Fruit fly (Drosophila melanogaster) whole organism, embryonic: Measurements from ENCODE around the gene CG45066.

ENCODE experiments used
- Atf6 ChIP-seq: fragments of 200-800 bp; sonication (Bioruptor generic); IDR thresholded peaks from 2 replicates; pipeline ENCODE4 v1.3.6; 2022; ENCODE audit warnings: missing biosample characterization, missing genetic modification characterization
- Awh ChIP-seq: fragments of 200-800 bp; sonication (Bioruptor generic); IDR thresholded peaks from 2 replicates; pipeline ENCODE4, ENCODE4 v1.3.6; 2022; ENCODE audit warnings: missing biosample characterization, missing genetic modification characterization
- Blimp-1 ChIP-seq: fragments of 200-800 bp; sonication (Bioruptor generic); optimal IDR thresholded peaks from 3 replicates; lab custom pipeline; 2018; ENCODE audit warnings: missing biosample characterization, missing genetic modification characterization, mild to moderate bottlenecking, moderate library complexity, missing genetic modification reagents
- CG10147 ChIP-seq: fragments of 200-800 bp; sonication (Bioruptor generic); optimal IDR thresholded peaks from 2 replicates; lab custom pipeline; 2019; ENCODE audit warnings: missing biosample characterization, mild to moderate bottlenecking, missing genetic modification characterization, moderate library complexity
- CG11085 ChIP-seq: fragments of 200-800 bp; sonication (Bioruptor generic); IDR thresholded peaks from 2 replicates; pipeline ENCODE4 v1.3.6; 2022; ENCODE audit warnings: missing biosample characterization, missing genetic modification characterization
- CG11247 ChIP-seq: fragments of 200-800 bp; sonication (Bioruptor generic); IDR thresholded peaks from 2 replicates; pipeline ENCODE4 v1.3.6; 2022; ENCODE audit warnings: missing biosample characterization, missing genetic modification characterization
- CG11456 ChIP-seq: fragments of 200-800 bp; sonication (Bioruptor generic); IDR thresholded peaks from 3 replicates; pipeline ENCODE4 v1.3.6; 2022; ENCODE audit warnings: missing biosample characterization, missing genetic modification characterization
- CG11504 ChIP-seq: fragments of 200-800 bp; sonication (Bioruptor generic); optimal IDR thresholded peaks from 3 replicates; lab custom pipeline; 2019; ENCODE audit warnings: missing biosample characterization, mild to moderate bottlenecking, missing genetic modification characterization, moderate library complexity
- CG11695 ChIP-seq: fragments of 200-800 bp; sonication (Bioruptor generic); IDR thresholded peaks from 3 replicates; pipeline ENCODE4 v1.3.6; 2022; ENCODE audit warnings: missing biosample characterization, missing genetic modification characterization
- CG12391 ChIP-seq: fragments of 200-800 bp; sonication (Bioruptor generic); optimal IDR thresholded peaks from 3 replicates; lab custom pipeline; 2018; ENCODE audit warnings: missing biosample characterization, mild to moderate bottlenecking, missing genetic modification characterization, moderate library complexity
- CG13894 ChIP-seq: fragments of 200-800 bp; sonication (Bioruptor generic); optimal IDR thresholded peaks from 3 replicates; lab custom pipeline; 2018; ENCODE audit warnings: missing biosample characterization, mild to moderate bottlenecking, missing genetic modification characterization, moderate library complexity
- CG14441 ChIP-seq: fragments of 200-800 bp; sonication (Bioruptor generic); IDR thresholded peaks from 2 replicates; pipeline ENCODE4 v1.3.6; 2022; ENCODE audit warnings: missing biosample characterization, missing genetic modification characterization
- CG1603 ChIP-seq: fragments of 200-800 bp; sonication (Bioruptor generic); optimal IDR thresholded peaks from 2 replicates; lab custom pipeline; 2019; ENCODE audit warnings: missing biosample characterization, mild to moderate bottlenecking, missing genetic modification characterization, moderate library complexity
- CG17829 ChIP-seq: fragments of 200-800 bp; optimal IDR thresholded peaks from 2 replicates; lab custom pipeline; 2019; ENCODE audit warnings: missing biosample characterization, mild to moderate bottlenecking, missing genetic modification characterization, moderate library complexity
- CG18011 ChIP-seq: fragments of 200-800 bp; sonication (Bioruptor generic); optimal IDR thresholded peaks from 2 replicates; lab custom pipeline; 2017; ENCODE audit warnings: missing biosample characterization, missing genetic modification characterization, mild to moderate bottlenecking, moderate library complexity, missing genotype
- CG1832 ChIP-seq: fragments of 200-800 bp; sonication (Bioruptor generic); optimal IDR thresholded peaks from 2 replicates; lab custom pipeline; 2017; ENCODE audit warnings: missing biosample characterization, mild to moderate bottlenecking, missing genetic modification characterization, inconsistent platforms
- CG31365 ChIP-seq: fragments of 200-800 bp; sonication (Bioruptor generic); optimal IDR thresholded peaks from 2 replicates; lab custom pipeline; 2018; ENCODE audit warnings: missing biosample characterization, mild to moderate bottlenecking, missing genetic modification characterization
- CG32532 ChIP-seq: fragments of 200-800 bp; sonication (Bioruptor generic); IDR thresholded peaks from 2 replicates; pipeline ENCODE4 v1.3.6; 2022; ENCODE audit warnings: missing biosample characterization, missing genetic modification characterization
- CG4360 ChIP-seq: fragments of 200-800 bp; sonication (Bioruptor generic); IDR thresholded peaks from 2 replicates; pipeline ENCODE4 v1.3.6; 2022; ENCODE audit warnings: missing biosample characterization, missing genetic modification characterization
- CG4617 ChIP-seq: fragments of 200-800 bp; sonication (Bioruptor generic); optimal IDR thresholded peaks from 3 replicates; lab custom pipeline; 2016; ENCODE audit warnings: missing biosample characterization, missing genetic modification characterization, borderline replicate concordance
- CG6765 ChIP-seq: fragments of 200-800 bp; sonication (Bioruptor generic); optimal IDR thresholded peaks from 3 replicates; lab custom pipeline; 2017; ENCODE audit warnings: missing biosample characterization, mild to moderate bottlenecking, missing genetic modification characterization
- CG6813 ChIP-seq: fragments of 200-800 bp; sonication (Bioruptor generic); optimal IDR thresholded peaks from 2 replicates; lab custom pipeline; 2017; ENCODE audit warnings: missing biosample characterization, missing genetic modification characterization, mild to moderate bottlenecking, moderate library complexity, missing genetic modification reagents
- CG8359 ChIP-seq: fragments of 200-800 bp; sonication (Bioruptor generic); optimal IDR thresholded peaks from 2 replicates; lab custom pipeline; 2017; ENCODE audit warnings: missing biosample characterization, mild to moderate bottlenecking, missing genetic modification characterization, borderline replicate concordance
- CG9797 ChIP-seq: fragments of 200-800 bp; sonication (Bioruptor generic); optimal IDR thresholded peaks from 3 replicates; lab custom pipeline; 2018; ENCODE audit warnings: missing biosample characterization, mild to moderate bottlenecking, missing genetic modification characterization
- CG9876 ChIP-seq: fragments of 200-800 bp; sonication (Bioruptor generic); optimal IDR thresholded peaks from 2 replicates; lab custom pipeline; 2016; ENCODE audit warnings: missing biosample characterization, missing genetic modification characterization
- Dad ChIP-seq: fragments of 200-800 bp; sonication (Bioruptor generic); optimal IDR thresholded peaks from 3 replicates; lab custom pipeline; 2016; ENCODE audit warnings: missing biosample characterization, missing genetic modification characterization
- Fer3 ChIP-seq: fragments of 200-800 bp; sonication (Bioruptor generic); optimal IDR thresholded peaks from 2 replicates; lab custom pipeline; 2018; ENCODE audit warnings: missing biosample characterization, mild to moderate bottlenecking, missing genetic modification characterization, moderate library complexity
- Hey ChIP-seq: fragments of 200-800 bp; sonication (Bioruptor generic); optimal IDR thresholded peaks from 3 replicates; lab custom pipeline; 2018; ENCODE audit warnings: missing biosample characterization, mild to moderate bottlenecking, missing genetic modification characterization
- Hr39 ChIP-seq: fragments of >200 bp; optimal IDR thresholded peaks from 2 replicates; lab custom pipeline; 2017
- Hr78 ChIP-seq, 2 experiments: fragments of 200-800 bp in 1 of 2; fragments of >200 bp in 1 of 2; sonication (Bioruptor generic) in 1 of 2; optimal IDR thresholded peaks; 2 replicates each; lab custom pipeline; 2017 to 2019; ENCODE audit warnings: missing biosample characterization in 2 of 2, missing genetic modification characterization in 2 of 2, mild to moderate bottlenecking in 1 of 2, moderate library complexity in 1 of 2
- Nf-YC ChIP-seq: fragments of 200-800 bp; optimal IDR thresholded peaks from 3 replicates; lab custom pipeline; 2019; ENCODE audit warnings: missing biosample characterization, mild to moderate bottlenecking, missing genetic modification characterization, moderate library complexity
- Trl ChIP-seq, 3 experiments: fragments of >200 bp in 2 of 3; fragments of 200-800 bp in 1 of 3; sonication (Bioruptor generic) in 1 of 3; optimal IDR thresholded peaks; 2 replicates in 1 of 3; 3 replicates in 2 of 3; lab custom pipeline; 2016 to 2017; ENCODE audit warnings: missing biosample characterization in 1 of 3, missing genetic modification characterization in 1 of 3
- Usf ChIP-seq: fragments of 200-800 bp; sonication (Bioruptor generic); optimal IDR thresholded peaks from 2 replicates; lab custom pipeline; 2017; ENCODE audit warnings: missing genotype, missing biosample characterization, missing genetic modification characterization
- YL-1 ChIP-seq: fragments of 200-800 bp; sonication (Bioruptor generic); optimal IDR thresholded peaks from 3 replicates; lab custom pipeline; 2017; ENCODE audit warnings: missing biosample characterization, mild to moderate bottlenecking, missing genetic modification characterization
- aop ChIP-seq: fragments of 200-800 bp; sonication (Bioruptor generic); IDR thresholded peaks from 2 replicates; pipeline ENCODE4 v1.3.6; 2022; ENCODE audit warnings: missing biosample characterization, missing genetic modification characterization
- ash1 ChIP-seq: fragments of 200-800 bp; sonication (Bioruptor generic); optimal IDR thresholded peaks from 2 replicates; lab custom pipeline; 2018; ENCODE audit warnings: missing biosample characterization, mild to moderate bottlenecking, missing genetic modification characterization
- btn ChIP-seq: fragments of 200-800 bp; sonication (Bioruptor generic); optimal IDR thresholded peaks from 2 replicates; lab custom pipeline; 2016; ENCODE audit warnings: missing biosample characterization, missing genetic modification characterization
- dysf ChIP-seq: fragments of 200-800 bp; sonication (Bioruptor generic); IDR thresholded peaks from 3 replicates; pipeline ENCODE4 v1.3.6; 2022; ENCODE audit warnings: missing biosample characterization, missing genetic modification characterization
- gce ChIP-seq: fragments of 200-800 bp; sonication (Bioruptor generic); IDR thresholded peaks from 3 replicates; pipeline ENCODE4 v1.3.6; 2022; ENCODE audit warnings: missing biosample characterization, missing genetic modification characterization
- grau ChIP-seq: fragments of 200-800 bp; optimal IDR thresholded peaks from 3 replicates; lab custom pipeline; 2019; ENCODE audit warnings: missing biosample characterization, mild to moderate bottlenecking, missing genetic modification characterization, moderate library complexity
- her ChIP-seq: fragments of 200-800 bp; sonication (Bioruptor generic); optimal IDR thresholded peaks from 2 replicates; lab custom pipeline; 2016; ENCODE audit warnings: missing biosample characterization, missing genetic modification characterization
- knrl ChIP-seq: fragments of 200-800 bp; sonication (Bioruptor generic); IDR thresholded peaks from 3 replicates; pipeline ENCODE4 v1.3.6; 2022; ENCODE audit warnings: missing biosample characterization, missing genetic modification characterization; ENCODE audit not compliant: partially characterized antibody
- lbe ChIP-seq: fragments of 200-800 bp; sonication (Bioruptor generic); optimal IDR thresholded peaks from 2 replicates; lab custom pipeline; 2016; ENCODE audit warnings: missing biosample characterization, mild to moderate bottlenecking, missing genetic modification characterization
- otp ChIP-seq: fragments of 200-800 bp; sonication (Bioruptor generic); IDR thresholded peaks from 3 replicates; pipeline ENCODE4, ENCODE4 v1.3.6; 2022; ENCODE audit warnings: missing biosample characterization, missing genetic modification characterization
- pros ChIP-seq: fragments of 200-800 bp; sonication (Bioruptor generic); optimal IDR thresholded peaks from 3 replicates; lab custom pipeline; 2019; ENCODE audit warnings: missing biosample characterization, mild to moderate bottlenecking, missing genetic modification characterization, moderate library complexity
- sob ChIP-seq: fragments of 200-800 bp; sonication (Bioruptor generic); IDR thresholded peaks from 2 replicates; pipeline ENCODE4 v1.3.6; 2022; ENCODE audit warnings: missing biosample characterization, missing genetic modification characterization
- sr ChIP-seq: fragments of 200-800 bp; sonication (Bioruptor generic); IDR thresholded peaks from 3 replicates; pipeline ENCODE4 v1.3.6; 2022; ENCODE audit warnings: missing biosample characterization, missing genetic modification characterization

CG45066 gene

dm6 chr3L:3070274-3071204, 40.5 kb downstream of the CG45066 start, which contains the start of the genes CG32486 and PAN3 (continued):
- TF ChIP-seq CG6813 (GFP tag; lab: Kevin White, UChicago) (peak; percentile 62), CG4360 (GFP tag; lab: Robert Waterston, UW) (peak; percentile 47; the same call in 1 of the 2 replicates), Dad (peak; percentile 47), dysf (GFP tag; lab: Robert Waterston, UW) (peak; percentile 5; the same call in 1 of the 3 replicates), CG11695 (GFP tag; lab: Robert Waterston, UW) (no peak; the same call in 2 of the 3 replicates), CG12391 (tag; lab: Kevin White, UChicago) (peak; percentile 76), CG4617 (peak; percentile 76), CG11504 (tag; lab: Kevin White, UChicago) (peak; percentile 61), YL-1 (GFP tag; lab: Kevin White, UChicago) (peak; percentile 54), ash1 (GFP tag; lab: Kevin White, UChicago) (peak; percentile 66), otp (GFP tag; lab: Robert Waterston, UW) (peak; percentile 39; the same call in 1 of the 3 replicates), CG11247 (GFP tag; lab: Robert Waterston, UW) (peak; percentile 41; the same call in 1 of the 2 replicates), CG10147 (GFP tag; lab: Kevin White, UChicago) (peak; percentile 51), gce (GFP tag; lab: Robert Waterston, UW) (peak; percentile 52; the same call in 1 of the 3 replicates), Fer3 (tag; lab: Kevin White, UChicago) (peak; percentile 48), CG6765 (GFP tag; lab: Kevin White, UChicago) (peak; percentile 25), CG17829 (tag; lab: Kevin White, UChicago) (peak; percentile 71), Atf6 (GFP tag; lab: Robert Waterston, UW) (no peak), CG31365 (tag; lab: Kevin White, UChicago) (peak; percentile 35), her (GFP tag; lab: Kevin White, UChicago) (peak; percentile 70), CG1603 (peak; percentile 53), Blimp-1 (peak; percentile 41), aop (GFP tag; lab: Robert Waterston, UW) (peak; percentile 96), CG13894 (tag; lab: Kevin White, UChicago) (peak; percentile 87), grau (peak; percentile 56), CG32532 (GFP tag; lab: Robert Waterston, UW) (peak; percentile 66), Awh (peak; percentile 51; the same call in 1 of the 2 replicates), CG1832 (GFP tag; lab: Kevin White, UChicago) (peak; percentile 68), CG8359 (GFP tag; lab: Kevin White, UChicago) (no peak), lbe (peak; percentile 47), Usf (no peak), Hr78 (GFP tag; optimal IDR thresholded peaks at IDR 0.05; lab: Kevin White, UChicago) (peak in 1 of 2 experiments; percentile 5), Nf-YC (tag; lab: Kevin White, UChicago) (peak; percentile 57), CG9876 (GFP tag; lab: Kevin White, UChicago) (peak; percentile 26), sr (GFP tag; lab: Robert Waterston, UW) (peak; percentile 85), sob (peak; percentile 56), CG11085 (peak; percentile 29; the same call in 1 of the 2 replicates), btn (GFP tag; lab: Kevin White, UChicago) (peak; percentile 22), knrl (GFP tag; lab: Robert Waterston, UW) (peak; percentile 86), CG14441 (0 out of 2 replicates have a peak, but pooled peaks have one; percentile 18), CG11456 (GFP tag; lab: Robert Waterston, UW) (0 out of 3 replicates have a peak, but pooled peaks have one; percentile 13), Hey (tag; lab: Kevin White, UChicago) (peak; percentile 47), Hr39 (no peak), pros (peak; percentile 82), CG18011 (peak; percentile 3), Trl (optimal IDR thresholded peaks at IDR 0.05; lab: Kevin White, UChicago) (peak; percentile 31 to 49), Trl (GFP tag; optimal IDR thresholded peaks at IDR 0.05; lab: Kevin White, UChicago) (peak; percentile 63), CG9797 (GFP tag; lab: Kevin White, UChicago) (peak; percentile 100)
